Worm (Caenorhabditis elegans): ENCODE results near the gene srsx-38.

The srsx-38 gene

ce11 chrV:15766122-15766594 lies 41.2 kb downstream of the srsx-38 start, which contains the start of the genes haf-3 and F57A10.2 (continued):
- TF ChIP-seq snpc-3.4 (tag; optimal IDR thresholded peaks at IDR 0.05) = peak; percentile 83
- peak; percentile 81 to 97 (median 92) for TF ChIP-seq lin-35 (GFP tag; optimal IDR thresholded peaks at IDR 0.05)
- no peak for TF ChIP-seq mxl-1 (tag; optimal IDR thresholded peaks at IDR 0.05)
- no peak for TF ChIP-seq F57A8.1 (GFP tag; optimal IDR thresholded peaks at IDR 0.05)
- TF ChIP-seq sdz-38 (tag; optimal IDR thresholded peaks at IDR 0.05) = no peak
- no peak for TF ChIP-seq bed-1 (GFP tag; IDR thresholded peaks at IDR 0.05)
- no peak for TF ChIP-seq die-1 (tag; optimal IDR thresholded peaks at IDR 0.05)
- peak; percentile 86 for TF ChIP-seq ceh-100 (GFP tag; IDR thresholded peaks at IDR 0.05)
- no peak for TF ChIP-seq egrh-3 (GFP tag; IDR thresholded peaks at IDR 0.05)
- peak; percentile 93 for TF ChIP-seq dox-1 (GFP tag; IDR thresholded peaks at IDR 0.05)
- TF ChIP-seq mes-4 (tag; optimal IDR thresholded peaks at IDR 0.05) = no peak
- no peak for TF ChIP-seq F37B4.10 (GFP tag; IDR thresholded peaks at IDR 0.05)
- peak; percentile 92 for TF ChIP-seq pbrm-1 (GFP tag; IDR thresholded peaks at IDR 0.05)
- TF ChIP-seq lin-26 (GFP tag; IDR thresholded peaks at IDR 0.05) = no peak
- no peak for TF ChIP-seq mel-28 (tag; optimal IDR thresholded peaks at IDR 0.05; ENCODE audit: borderline replicate concordance)
- no peak for TF ChIP-seq hrde-1 (tag; optimal IDR thresholded peaks at IDR 0.05; ENCODE audit: borderline replicate concordance)
- peak; percentile 92 for TF ChIP-seq nfyb-1 (GFP tag; IDR thresholded peaks at IDR 0.05)
- peak in 1 of 2 experiments; percentile 71 for TF ChIP-seq let-607 (tag; optimal IDR thresholded peaks at IDR 0.05)
- TF ChIP-seq C06A6.2 (GFP tag; conservative IDR thresholded peaks at IDR 0.05) = peak; percentile 75
- no peak for TF ChIP-seq sea-2 (GFP tag; IDR thresholded peaks at IDR 0.05)
- peak; percentile 75; the same call in 1 of the 2 replicates for TF ChIP-seq hmg-20 (GFP tag; IDR thresholded peaks at IDR 0.05)
- peak; percentile 62 for TF ChIP-seq madf-8 (GFP tag; conservative IDR thresholded peaks at IDR 0.05)
- no peak for TF ChIP-seq zfh-2 (GFP tag; conservative IDR thresholded peaks at IDR 0.05)
- no peak for TF ChIP-seq egl-44 (GFP tag; IDR thresholded peaks at IDR 0.05)
- no peak for TF ChIP-seq rec-8 (tag; optimal IDR thresholded peaks at IDR 0.05)
- TF ChIP-seq nhr-179 (tag; optimal IDR thresholded peaks at IDR 0.05) = no peak
- no peak for TF ChIP-seq cebp-1 (GFP tag; IDR thresholded peaks at IDR 0.05)
- TF ChIP-seq cebp-1 (tag; optimal IDR thresholded peaks at IDR 0.05) = peak; percentile 81
- TF ChIP-seq let-526 (GFP tag; IDR thresholded peaks at IDR 0.05) = 0 out of 2 replicates have a peak, but pooled peaks have one; percentile 32
- peak; percentile 65 for TF ChIP-seq ceh-27 (GFP tag; optimal IDR thresholded peaks at IDR 0.05)
- TF ChIP-seq ceh-40 (GFP tag; IDR thresholded peaks at IDR 0.05) = no peak
- no peak for TF ChIP-seq T26A5.8 (tag; optimal IDR thresholded peaks at IDR 0.05)
- peak; percentile 55 for TF ChIP-seq atf-7 (tag; optimal IDR thresholded peaks at IDR 0.05)
- no peak for TF ChIP-seq tbx-9 (tag; optimal IDR thresholded peaks at IDR 0.05; ENCODE audit: borderline replicate concordance)
- TF ChIP-seq ztf-22 (GFP tag; optimal IDR thresholded peaks at IDR 0.05) = no peak

- TF ChIP-seq F49E8.2 (tag; optimal IDR thresholded peaks at IDR 0.05; ENCODE audit: insufficient read depth) (no peak), snpc-1.1 (tag; optimal IDR thresholded peaks at IDR 0.05; ENCODE audit: insufficient read depth) (no peak), B0019.2 (GFP tag; conservative IDR thresholded peaks at IDR 0.05) (no peak), ztf-25 (GFP tag; IDR thresholded peaks at IDR 0.05) (no peak), let-526 (GFP tag; IDR thresholded peaks at IDR 0.05) (no peak), F33H1.4 (GFP tag; IDR thresholded peaks at IDR 0.05) (no peak), hsf-1 (GFP tag; IDR thresholded peaks at IDR 0.05) (no peak), nfya-2 (GFP tag; IDR thresholded peaks at IDR 0.05) (no peak), somi-1 (GFP tag; optimal IDR thresholded peaks at IDR 0.05) (no peak), madf-10 (tag; optimal IDR thresholded peaks at IDR 0.05) (no peak), rcor-1 (GFP tag; IDR thresholded peaks at IDR 0.05) (no peak), ztf-3 (GFP tag; optimal IDR thresholded peaks at IDR 0.05) (no peak)
Observed at ce11 chrV:15758449-15758848, 48.9 kb downstream of the srsx-38 start, which contains the start of gene str-9. TSS of gene str-9 (plus strand) at chrV:15758749.
